Worm (Caenorhabditis elegans): ENCODE measurements around the gene Y49F6A.12.

The Y49F6A.12 gene

ce11 chrII:3630810-3631209 lies 35.4 kb downstream of the Y49F6A.12 start, which contains the start of gene M151.2:
Gene M151.2 (plus strand): TSS chrII:3631110.
- TF ChIP-seq nhr-232 (tag; optimal IDR thresholded peaks at IDR 0.05) (no peak), hlh-8 (tag; optimal IDR thresholded peaks at IDR 0.05) (no peak), hlh-13 (GFP tag; optimal IDR thresholded peaks at IDR 0.05) (no peak), hlh-30 (tag; optimal IDR thresholded peaks at IDR 0.05; ENCODE audit: insufficient read depth) (no peak), dmd-4 (tag; optimal IDR thresholded peaks at IDR 0.05; ENCODE audit: borderline replicate concordance) (no peak), mec-3 (tag; optimal IDR thresholded peaks at IDR 0.05; ENCODE audit: borderline replicate concordance) (no peak), ref-2 (tag; optimal IDR thresholded peaks at IDR 0.05) (no peak), ceh-30 (tag; optimal IDR thresholded peaks at IDR 0.05) (no peak), nhr-11 (tag; optimal IDR thresholded peaks at IDR 0.05) (no peak), C38D4.7 (GFP tag; optimal IDR thresholded peaks at IDR 0.05) (no peak), odd-2 (tag; optimal IDR thresholded peaks at IDR 0.05) (no peak), sox-4 (tag; optimal IDR thresholded peaks at IDR 0.05) (no peak), fkh-10 (GFP tag; optimal IDR thresholded peaks at IDR 0.05) (no peak), K09A11.1 (tag; optimal IDR thresholded peaks at IDR 0.05; ENCODE audit: insufficient read depth) (no peak), ama-1 (optimal IDR thresholded peaks at IDR 0.05) (no peak), elt-4 (tag; optimal IDR thresholded peaks at IDR 0.05) (no peak)

- TF ChIP-seq ahr-1 (tag; optimal IDR thresholded peaks at IDR 0.05) (no peak), rnt-1 (tag; optimal IDR thresholded peaks at IDR 0.05) (no peak), nhr-11 (tag; optimal IDR thresholded peaks at IDR 0.05) (no peak), ceh-34 (tag; optimal IDR thresholded peaks at IDR 0.05) (no peak), sox-4 (tag; optimal IDR thresholded peaks at IDR 0.05) (no peak)
These were observed 39.3 kb downstream of the Y49F6A.12 start for ce11 chrII:3634765-3635164.

- TF ChIP-seq lim-6 (tag; optimal IDR thresholded peaks at IDR 0.05): no peak
- no peak for TF ChIP-seq eyg-1 (tag; optimal IDR thresholded peaks at IDR 0.05)
- no peak for TF ChIP-seq ama-1 (optimal IDR thresholded peaks at IDR 0.05)
- no peak for TF ChIP-seq hlh-13 (GFP tag; optimal IDR thresholded peaks at IDR 0.05)
- no peak for TF ChIP-seq K02D7.2 (tag; optimal IDR thresholded peaks at IDR 0.05)
- TF ChIP-seq elt-4 (tag; optimal IDR thresholded peaks at IDR 0.05): no peak
- no peak for TF ChIP-seq pqm-1 (tag; optimal IDR thresholded peaks at IDR 0.05)
These were observed 43.8 kb downstream of the Y49F6A.12 start, which contains the start of gene fbxb-31 for ce11 chrII:3639238-3639637. Gene fbxb-31 (minus strand): TSS chrII:3639338.

ce11 chrII:3640197-3640596 lies 44.8 kb downstream of the Y49F6A.12 start, which contains the start of gene M151.10:
Gene M151.10 (minus strand): TSS chrII:3640297.
- TF ChIP-seq syd-9 (tag; optimal IDR thresholded peaks at IDR 0.05) (no peak), ceh-45 (GFP tag; IDR thresholded peaks at IDR 0.05) (no peak), fkh-10 (GFP tag; optimal IDR thresholded peaks at IDR 0.05) (no peak), dmd-4 (tag; optimal IDR thresholded peaks at IDR 0.05; ENCODE audit: borderline replicate concordance) (no peak), C38D4.7 (GFP tag; optimal IDR thresholded peaks at IDR 0.05) (no peak), dve-1 (tag; optimal IDR thresholded peaks at IDR 0.05) (no peak), pqm-1 (tag; optimal IDR thresholded peaks at IDR 0.05) (no peak), madf-2 (tag; optimal IDR thresholded peaks at IDR 0.05) (no peak), rnt-1 (tag; optimal IDR thresholded peaks at IDR 0.05) (no peak), ceh-48 (tag; optimal IDR thresholded peaks at IDR 0.05) (no peak), ceh-22 (tag; optimal IDR thresholded peaks at IDR 0.05) (no peak), hlh-15 (tag; optimal IDR thresholded peaks at IDR 0.05) (no peak), C08G9.2 (tag; optimal IDR thresholded peaks at IDR 0.05) (no peak), K02D7.2 (tag; optimal IDR thresholded peaks at IDR 0.05) (no peak), lim-6 (tag; optimal IDR thresholded peaks at IDR 0.05) (no peak), pat-9 (tag; optimal IDR thresholded peaks at IDR 0.05) (no peak), ttx-3 (tag; optimal IDR thresholded peaks at IDR 0.05) (no peak)

- TF ChIP-seq ref-2 (tag; optimal IDR thresholded peaks at IDR 0.05) (no peak), hlh-30 (tag; optimal IDR thresholded peaks at IDR 0.05; ENCODE audit: insufficient read depth) (no peak), F13H6.1 (tag; optimal IDR thresholded peaks at IDR 0.05) (no peak), tbx-2 (tag; optimal IDR thresholded peaks at IDR 0.05) (no peak), ceh-14 (tag; optimal IDR thresholded peaks at IDR 0.05) (no peak), odd-2 (tag; optimal IDR thresholded peaks at IDR 0.05) (no peak), mec-3 (tag; optimal IDR thresholded peaks at IDR 0.05; ENCODE audit: borderline replicate concordance) (no peak), ceh-30 (tag; optimal IDR thresholded peaks at IDR 0.05) (no peak), nfya-1 (tag; optimal IDR thresholded peaks at IDR 0.05) (no peak), dve-1 (tag; optimal IDR thresholded peaks at IDR 0.05) (no peak), T23F11.4 (GFP tag; optimal IDR thresholded peaks at IDR 0.05) (no peak), madf-2 (tag; optimal IDR thresholded peaks at IDR 0.05) (no peak), Y22D7AL.16 (tag; optimal IDR thresholded peaks at IDR 0.05) (no peak), ceh-6 (GFP tag; optimal IDR thresholded peaks at IDR 0.05) (no peak), ceh-2 (tag; optimal IDR thresholded peaks at IDR 0.05) (no peak), pat-9 (tag; optimal IDR thresholded peaks at IDR 0.05) (no peak), gmeb-2 (tag; optimal IDR thresholded peaks at IDR 0.05) (no peak)
These were observed 45.8 kb downstream of the Y49F6A.12 start, which contains the start of gene M151.1 for ce11 chrII:3641197-3641596. Gene M151.1 (plus strand): TSS chrII:3641497.

Data from whole organism, late embryonic.